Worm (Caenorhabditis elegans): ENCODE measurements around the gene C28D4.5.
A peak's percentile ranks its signal among the peaks of the same experiment; 100 is the strongest.

Gene C28D4.5

DNA sequence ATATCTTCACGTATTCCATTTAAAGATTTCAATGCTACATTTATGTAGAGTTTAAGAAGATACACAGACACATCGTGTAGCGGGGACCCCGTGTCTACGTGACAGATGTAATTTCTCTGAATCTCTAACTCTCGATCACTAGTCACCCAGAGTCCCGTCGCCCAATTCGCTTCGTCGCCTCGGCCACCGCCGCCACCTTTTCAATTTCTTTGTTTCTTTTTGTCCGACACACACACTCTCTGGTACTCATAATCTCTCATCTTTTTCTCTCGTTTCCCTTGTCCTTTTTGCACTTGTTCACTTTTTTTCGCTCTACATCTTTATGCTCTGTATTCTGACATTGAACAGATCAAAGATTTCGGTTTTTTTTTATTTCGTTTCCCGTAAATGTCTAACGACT lies 28.3 kb downstream of the C28D4.5 start (continued):
- TF ChIP-seq pag-3 (tag; optimal IDR thresholded peaks at IDR 0.05; ENCODE audit: borderline replicate concordance, insufficient read depth) (peak; percentile 20), hlh-17 (GFP tag; optimal IDR thresholded peaks at IDR 0.05; ENCODE audit: borderline replicate concordance) (no peak), ama-1 (optimal IDR thresholded peaks at IDR 0.05) (no peak), ztf-4 (tag; optimal IDR thresholded peaks at IDR 0.05) (peak; percentile 41), isw-1 (GFP tag; IDR thresholded peaks at IDR 0.05) (no peak; the same call in 1 of the 2 replicates), blmp-1 (tag; optimal IDR thresholded peaks at IDR 0.05) (peak; percentile 87), alr-1 (tag; optimal IDR thresholded peaks at IDR 0.05; ENCODE audit: borderline replicate concordance) (no peak), efl-3 (GFP tag; optimal IDR thresholded peaks at IDR 0.05) (no peak), ztf-11 (tag; optimal IDR thresholded peaks at IDR 0.05) (no peak), tbx-2 (tag; optimal IDR thresholded peaks at IDR 0.05) (peak; percentile 81), grh-1 (GFP tag; IDR thresholded peaks at IDR 0.05) (no peak), nhr-12 (tag; optimal IDR thresholded peaks at IDR 0.05) (no peak), C34B4.2 (tag; optimal IDR thresholded peaks at IDR 0.05) (no peak), unc-62 (GFP tag; optimal IDR thresholded peaks at IDR 0.05) (no peak), unc-30 (tag; optimal IDR thresholded peaks at IDR 0.05) (no peak), tlp-1 (tag; optimal IDR thresholded peaks at IDR 0.05) (no peak), dpl-1 (GFP tag; optimal IDR thresholded peaks at IDR 0.05) (peak in 2 of 3 experiments; percentile 0 to 40), lin-39 (tag; optimal IDR thresholded peaks at IDR 0.05) (no peak), lsy-2 (tag; optimal IDR thresholded peaks at IDR 0.05) (peak; percentile 30 to 84), hpl-2 (GFP tag; optimal IDR thresholded peaks at IDR 0.05) (no peak), lin-35 (GFP tag; optimal IDR thresholded peaks at IDR 0.05) (peak; percentile 62 to 66), nhr-20 (tag; optimal IDR thresholded peaks at IDR 0.05) (peak; percentile 88), jun-1 (tag; optimal IDR thresholded peaks at IDR 0.05) (peak; percentile 78), C04F5.9 (tag; optimal IDR thresholded peaks at IDR 0.05) (no peak), dsc-1 (tag; optimal IDR thresholded peaks at IDR 0.05) (peak; percentile 62), unc-86 (tag; optimal IDR thresholded peaks at IDR 0.05) (peak; percentile 63), rnt-1 (tag; optimal IDR thresholded peaks at IDR 0.05) (peak; percentile 80), ces-1 (GFP tag; optimal IDR thresholded peaks at IDR 0.05) (no peak), snpc-4 (tag; optimal IDR thresholded peaks at IDR 0.05) (peak; percentile 62), mdl-1 (tag; optimal IDR thresholded peaks at IDR 0.05) (peak in 1 of 2 experiments; percentile 72), xbp-1 (tag; optimal IDR thresholded peaks at IDR 0.05) (peak; percentile 60), swsn-7 (tag; optimal IDR thresholded peaks at IDR 0.05) (peak; percentile 72), lin-14 (GFP tag; optimal IDR thresholded peaks at IDR 0.05) (peak; percentile 93), ceh-82 (tag; optimal IDR thresholded peaks at IDR 0.05) (peak in 2 of 3 experiments; percentile 48 to 53), mef-2 (tag; optimal IDR thresholded peaks at IDR 0.05) (peak; percentile 35), unc-130 (tag; optimal IDR thresholded peaks at IDR 0.05) (peak; percentile 73), Y116A8C.19 (tag; optimal IDR thresholded peaks at IDR 0.05; ENCODE audit: borderline replicate concordance) (no peak), egl-27 (tag; optimal IDR thresholded peaks at IDR 0.05) (peak; percentile 40 to 52), nhr-47 (tag; optimal IDR thresholded peaks at IDR 0.05) (peak; percentile 70), sox-4 (tag; optimal IDR thresholded peaks at IDR 0.05) (no peak), nhr-77 (tag; optimal IDR thresholded peaks at IDR 0.05) (peak; percentile 51), nhr-85 (tag) (peak; percentile 92), pqm-1 (tag; optimal IDR thresholded peaks at IDR 0.05) (no peak), fkh-10 (GFP tag; optimal IDR thresholded peaks at IDR 0.05) (no peak), ceh-63 (GFP tag; optimal IDR thresholded peaks at IDR 0.05) (no peak), sup-37 (GFP tag; optimal IDR thresholded peaks at IDR 0.05) (no peak), fos-1 (tag; optimal IDR thresholded peaks at IDR 0.05) (peak; percentile 68), egl-13 (tag; optimal IDR thresholded peaks at IDR 0.05) (no peak), elt-2 (tag; optimal IDR thresholded peaks at IDR 0.05) (peak; percentile 46), mab-9 (GFP tag; IDR thresholded peaks at IDR 0.05) (no peak), fkh-4 (tag; optimal IDR thresholded peaks at IDR 0.05; ENCODE audit: borderline replicate concordance) (no peak), ceh-88 (GFP tag; IDR thresholded peaks at IDR 0.05) (no peak), pax-3 (tag; optimal IDR thresholded peaks at IDR 0.05) (peak; percentile 41)

Data from whole organism, L1 larva.